Worm (Caenorhabditis elegans) whole organism, L4 larva: ENCODE measurements around the gene F13E6.1.
A peak's percentile ranks its signal among the peaks of the same experiment; 100 is the strongest.

ENCODE experiments used
- F10B5.3 ChIP-seq: sonication (generic microtip); optimal IDR thresholded peaks from 2 replicates; lab custom pipeline; 2016; ENCODE audit warnings: mild to moderate bottlenecking, missing genetic modification characterization, missing compliant biosample characterization
- F37D6.2 ChIP-seq: sonication (generic microtip); optimal IDR thresholded peaks from 2 replicates; lab custom pipeline; 2016; ENCODE audit warnings: mild to moderate bottlenecking, missing genetic modification characterization, missing compliant biosample characterization
- F44E2.7 ChIP-seq: fragments of 200-800 bp; sonication (Bioruptor generic); IDR thresholded peaks from 2 replicates; pipeline ENCODE4 v2.1.2; 2022; ENCODE audit warnings: missing genetic modification characterization, missing compliant biosample characterization
- F49E8.2 ChIP-seq: sonication (generic microtip); optimal IDR thresholded peaks from 2 replicates; lab custom pipeline; 2016; ENCODE audit warnings: missing compliant biosample characterization, mild to moderate bottlenecking, missing genetic modification characterization, borderline replicate concordance
- R02D3.7 ChIP-seq: fragments of 150-350 bp; sonication (generic microtip); optimal IDR thresholded peaks from 3 replicates; lab custom pipeline; 2014; ENCODE audit warnings: missing biosample characterization, missing genetic modification characterization
- T26A8.4 ChIP-seq: fragments of 200-800 bp; sonication (Bioruptor generic); IDR thresholded peaks from 2 replicates; pipeline ENCODE4 v1.3.6; 2022; ENCODE audit warnings: missing genetic modification characterization, missing compliant biosample characterization
- Y48G9A.11 ChIP-seq: fragments of 200-800 bp; sonication (Bioruptor generic); IDR thresholded peaks from 2 replicates; pipeline ENCODE4 v1.3.6; 2022; ENCODE audit warnings: missing genetic modification reagents, missing genetic modification characterization, missing compliant biosample characterization
- ZK337.2 ChIP-seq: fragments of 200-800 bp; sonication (Bioruptor generic); IDR thresholded peaks from 2 replicates; pipeline ENCODE4 v1.3.6; 2022; ENCODE audit warnings: missing genetic modification reagents, missing genetic modification characterization, missing compliant biosample characterization
- ZK546.5 ChIP-seq, 2 experiments: sonication (generic microtip); optimal IDR thresholded peaks; 2 replicates each; lab custom pipeline; 2017; ENCODE audit warnings: missing biosample characterization in 2 of 2, missing genetic modification characterization in 2 of 2
- aha-1 ChIP-seq: fragments of 150-350 bp; peaks from one replicate; lab custom pipeline; 2014; ENCODE audit warnings: missing biosample characterization, missing genetic modification characterization
- ama-1 ChIP-seq: fragments of 150-350 bp; optimal IDR thresholded peaks from 2 replicates; lab custom pipeline; 2014; ENCODE audit warnings: inconsistent platforms, mixed read lengths
- arid-1 ChIP-seq: fragments of 200-800 bp; sonication (Bioruptor generic); conservative IDR thresholded peaks from 2 replicates; pipeline ENCODE4 v1.3.6; 2022; ENCODE audit warnings: missing genetic modification reagents, missing genetic modification characterization, missing compliant biosample characterization
- attf-4 ChIP-seq: sonication (generic microtip); optimal IDR thresholded peaks from 3 replicates; lab custom pipeline; 2017; ENCODE audit warnings: missing biosample characterization, missing genetic modification characterization
- ceh-44 ChIP-seq: fragments of 200-800 bp; sonication (Bioruptor generic); IDR thresholded peaks from 2 replicates; pipeline ENCODE4 v1.3.6; 2022; ENCODE audit warnings: missing genetic modification reagents, missing genetic modification characterization, missing compliant biosample characterization
- daf-12 ChIP-seq: fragments of 150-350 bp; optimal IDR thresholded peaks from 2 replicates; lab custom pipeline; 2014; ENCODE audit warnings: missing biosample characterization, missing genetic modification reagents, missing genetic modification characterization
- daf-16 ChIP-seq, 3 experiments: sonication (generic microtip); optimal IDR thresholded peaks; 2 replicates each; lab custom pipeline; 2016 to 2017; ENCODE audit warnings: missing genetic modification characterization in 3 of 3, missing genetic modification reagents in 3 of 3, mild to moderate bottlenecking in 2 of 3, missing compliant biosample characterization in 2 of 3, missing biosample characterization in 1 of 3, moderate library complexity in 1 of 3
- dmd-6 ChIP-seq: fragments of 200-800 bp; sonication (Bioruptor generic); IDR thresholded peaks from 2 replicates; pipeline ENCODE4 v1.3.6; 2022; ENCODE audit warnings: missing genetic modification reagents, missing genetic modification characterization, missing compliant biosample characterization
- dmd-9 ChIP-seq: fragments of 200-800 bp; sonication (Bioruptor generic); IDR thresholded peaks from 2 replicates; pipeline ENCODE4 v1.3.6; 2022; ENCODE audit warnings: missing genetic modification reagents, missing genetic modification characterization, missing compliant biosample characterization
- dpl-1 ChIP-seq: fragments of 150-350 bp; optimal IDR thresholded peaks from 2 replicates; lab custom pipeline; 2014; ENCODE audit warnings: missing biosample characterization, missing genetic modification reagents, missing genetic modification characterization
- egl-27 ChIP-seq: sonication (generic microtip); optimal IDR thresholded peaks from 3 replicates; lab custom pipeline; 2017; ENCODE audit warnings: missing biosample characterization, missing genetic modification reagents, missing genetic modification characterization
- egl-43 ChIP-seq: fragments of 200-800 bp; sonication (Bioruptor generic); IDR thresholded peaks from 2 replicates; pipeline ENCODE4 v1.3.6; 2022; ENCODE audit warnings: missing genetic modification reagents, missing genetic modification characterization, missing compliant biosample characterization
- fkh-10 ChIP-seq: fragments of 150-350 bp; optimal IDR thresholded peaks from 2 replicates; lab custom pipeline; 2014; ENCODE audit warnings: missing biosample characterization, missing genetic modification reagents, missing genetic modification characterization
- fos-1 ChIP-seq: fragments of 150-350 bp; optimal IDR thresholded peaks from 2 replicates; lab custom pipeline; 2014; ENCODE audit warnings: missing biosample characterization, missing genetic modification characterization
- hlh-11 ChIP-seq: fragments of 200-800 bp; sonication (Bioruptor generic); optimal IDR thresholded peaks from 2 replicates; lab custom pipeline; 2018; ENCODE audit warnings: mild to moderate bottlenecking, missing genetic modification characterization, missing compliant biosample characterization
- lin-15B ChIP-seq: fragments of 150-350 bp; sonication (generic microtip); optimal IDR thresholded peaks from 3 replicates; lab custom pipeline; 2014; ENCODE audit warnings: missing biosample characterization, missing genetic modification characterization
- lin-29 ChIP-seq: fragments of 200-800 bp; sonication (Bioruptor generic); IDR thresholded peaks from 2 replicates; pipeline ENCODE4 v1.3.6; 2022; ENCODE audit warnings: missing genetic modification reagents, missing genetic modification characterization, missing compliant biosample characterization
- lin-39 ChIP-seq: fragments of 150-350 bp; optimal IDR thresholded peaks from 2 replicates; lab custom pipeline; 2014; ENCODE audit warnings: missing biosample characterization, missing genetic modification reagents, missing genetic modification characterization
- lir-3 ChIP-seq: sonication (generic microtip); optimal IDR thresholded peaks from 2 replicates; lab custom pipeline; 2016; ENCODE audit warnings: mild to moderate bottlenecking, missing genetic modification characterization, missing compliant biosample characterization
- madf-9 ChIP-seq: fragments of 200-800 bp; sonication (Bioruptor generic); conservative IDR thresholded peaks from 2 replicates; pipeline ENCODE4 v1.3.6; 2022; ENCODE audit warnings: missing genetic modification reagents, missing genetic modification characterization, missing compliant biosample characterization
- mdl-1 ChIP-seq, 2 experiments: fragments of 150-350 bp in 1 of 2; sonication (generic microtip) in 1 of 2; optimal IDR thresholded peaks; 2 replicates each; lab custom pipeline; 2014 to 2017; ENCODE audit warnings: missing biosample characterization in 2 of 2, missing genetic modification characterization in 2 of 2
- mes-2 ChIP-seq: sonication (generic microtip); optimal IDR thresholded peaks from 2 replicates; lab custom pipeline; 2016; ENCODE audit warnings: missing genotype, mild to moderate bottlenecking, missing genetic modification characterization, missing compliant biosample characterization; ENCODE audit not compliant: poor library complexity, severe bottlenecking
- mxl-2 ChIP-seq: fragments of 200-800 bp; sonication (Bioruptor generic); conservative IDR thresholded peaks from 2 replicates; pipeline ENCODE4 v1.3.6; 2022; ENCODE audit warnings: missing genetic modification reagents, missing genetic modification characterization, missing compliant biosample characterization
- nhr-10 ChIP-seq: fragments of 150-350 bp; optimal IDR thresholded peaks from 2 replicates; lab custom pipeline; 2014; ENCODE audit warnings: missing biosample characterization, missing genetic modification characterization
- nhr-102 ChIP-seq: sonication (generic microtip); optimal IDR thresholded peaks from 2 replicates; lab custom pipeline; 2016; ENCODE audit warnings: mild to moderate bottlenecking, missing genetic modification characterization, moderate library complexity, missing compliant biosample characterization
- nhr-11 ChIP-seq: fragments of 150-350 bp; optimal IDR thresholded peaks from 2 replicates; lab custom pipeline; 2014; ENCODE audit warnings: missing biosample characterization, missing genetic modification characterization
- nhr-111 ChIP-seq: fragments of 200-800 bp; sonication (Bioruptor generic); optimal IDR thresholded peaks from 2 replicates; lab custom pipeline; 2018; ENCODE audit warnings: mild to moderate bottlenecking, missing genetic modification characterization, missing compliant biosample characterization
- nhr-28 ChIP-seq: fragments of 150-350 bp; optimal IDR thresholded peaks from 2 replicates; lab custom pipeline; 2014; ENCODE audit warnings: missing biosample characterization, missing genetic modification characterization
- nhr-41 ChIP-seq: fragments of 200-800 bp; sonication (Bioruptor generic); IDR thresholded peaks from 2 replicates; pipeline ENCODE4 v1.3.6; 2022; ENCODE audit warnings: missing genetic modification reagents, missing genetic modification characterization, missing compliant biosample characterization
- nhr-42 ChIP-seq: fragments of 200-800 bp; sonication (Bioruptor generic); IDR thresholded peaks from 2 replicates; pipeline ENCODE4 v1.3.6; 2022; ENCODE audit warnings: missing genetic modification characterization, missing compliant biosample characterization
- nhr-76 ChIP-seq: fragments of 150-350 bp; optimal IDR thresholded peaks from 2 replicates; lab custom pipeline; 2014; ENCODE audit warnings: missing biosample characterization, missing genetic modification characterization
- php-3 ChIP-seq: fragments of 200-800 bp; sonication (Bioruptor generic); IDR thresholded peaks from 2 replicates; pipeline ENCODE4 v1.3.6; 2022; ENCODE audit warnings: missing genetic modification reagents, missing genetic modification characterization, missing compliant biosample characterization
- rbr-2 ChIP-seq: sonication (generic microtip); optimal IDR thresholded peaks from 2 replicates; lab custom pipeline; 2016; ENCODE audit warnings: missing genotype, missing genetic modification characterization, missing compliant biosample characterization
- skn-1 ChIP-seq: fragments of 150-350 bp; optimal IDR thresholded peaks from 2 replicates; lab custom pipeline; 2014; ENCODE audit warnings: missing biosample characterization, missing genetic modification characterization
- snpc-1.2 ChIP-seq: fragments of 200-800 bp; sonication (Bioruptor generic); IDR thresholded peaks from 2 replicates; pipeline ENCODE4 v1.3.6; 2022; ENCODE audit warnings: missing genetic modification reagents, missing genetic modification characterization, missing compliant biosample characterization
- spr-3 ChIP-seq: fragments of 200-800 bp; sonication (Bioruptor generic); optimal IDR thresholded peaks from 2 replicates; lab custom pipeline; 2018; ENCODE audit warnings: mild to moderate bottlenecking, missing genetic modification characterization, missing compliant biosample characterization
- tag-97 ChIP-seq: fragments of 200-800 bp; sonication (Bioruptor generic); IDR thresholded peaks from 2 replicates; pipeline ENCODE4 v1.3.6; 2022; ENCODE audit warnings: missing genetic modification characterization, missing compliant biosample characterization
- unc-39 ChIP-seq: sonication (generic microtip); optimal IDR thresholded peaks from 2 replicates; lab custom pipeline; 2017; ENCODE audit warnings: missing biosample characterization, missing genetic modification characterization
- unc-62 ChIP-seq, 3 experiments: fragments of 150-350 bp in 1 of 3; sonication (generic microtip); optimal IDR thresholded peaks in 2 of 3; peaks in 1 of 3; 1 replicate in 1 of 3; 2 replicates in 2 of 3; lab custom pipeline; 2014 to 2017; ENCODE audit warnings: missing biosample characterization in 3 of 3, missing genetic modification characterization in 3 of 3, missing genetic modification reagents in 3 of 3, missing genotype in 1 of 3
- vab-7 ChIP-seq: fragments of 200-800 bp; sonication (Bioruptor generic); IDR thresholded peaks from 2 replicates; pipeline ENCODE4 v1.3.6; 2022; ENCODE audit warnings: missing genetic modification reagents, missing genetic modification characterization, missing compliant biosample characterization
- zfp-2 ChIP-seq: sonication (generic microtip); optimal IDR thresholded peaks from 2 replicates; lab custom pipeline; 2016; ENCODE audit warnings: mild to moderate bottlenecking, missing genetic modification characterization, missing compliant biosample characterization
- zip-11 ChIP-seq: fragments of 200-800 bp; sonication (Bioruptor generic); IDR thresholded peaks from 2 replicates; pipeline ENCODE4 v1.3.6; 2022; ENCODE audit warnings: missing genetic modification characterization, missing compliant biosample characterization

Gene F13E6.1

ce11 chrX:10666871-10667270 lies 10.0 kb downstream of the F13E6.1 start (continued):
- TF ChIP-seq nhr-41 (GFP tag; lab: Robert Waterston, UW): peak; percentile 68; the same call in 1 of the 2 replicates
- no peak for TF ChIP-seq lin-29 (GFP tag; lab: Robert Waterston, UW)
- TF ChIP-seq nhr-11 (tag; lab: Kevin White, UChicago): no peak
- TF ChIP-seq skn-1: no peak
- TF ChIP-seq nhr-76: no peak
- TF ChIP-seq nhr-111 (GFP tag; lab: Kevin White, UChicago): no peak
- TF ChIP-seq R02D3.7 (tag; lab: Kevin White, UChicago): no peak
- TF ChIP-seq fkh-10 (GFP tag; lab: Kevin White, UChicago): no peak
- TF ChIP-seq nhr-10: no peak
- TF ChIP-seq arid-1 (GFP tag; lab: Robert Waterston, UW): peak; percentile 64
- no peak for TF ChIP-seq fos-1 (tag; lab: Kevin White, UChicago)
- TF ChIP-seq F44E2.7 (GFP tag; lab: Robert Waterston, UW): no peak
- 0 out of 2 replicates have a peak, but pooled peaks have one; percentile 46 for TF ChIP-seq zip-11 (GFP tag; lab: Robert Waterston, UW)
- no peak for TF ChIP-seq lir-3
- no peak for TF ChIP-seq egl-27 (tag; lab: Kevin White, UChicago)
- TF ChIP-seq F37D6.2 (tag; lab: Kevin White, UChicago): no peak
- TF ChIP-seq daf-16 (GFP tag; optimal IDR thresholded peaks at IDR 0.05; lab: Kevin White, UChicago): peak in 1 of 2 experiments; percentile 13
- TF ChIP-seq daf-16 (tag; optimal IDR thresholded peaks at IDR 0.05; lab: Kevin White, UChicago): peak; percentile 58
- no peak for TF ChIP-seq T26A8.4 (GFP tag; lab: Robert Waterston, UW)
- TF ChIP-seq dmd-9 (GFP tag; lab: Robert Waterston, UW): peak; percentile 15; the same call in 1 of the 2 replicates
- no peak for TF ChIP-seq rbr-2 (tag; lab: Kevin White, UChicago)
- peak; percentile 75 for TF ChIP-seq egl-43 (GFP tag; lab: Robert Waterston, UW)
- no peak for TF ChIP-seq attf-4
- no peak for TF ChIP-seq nhr-42 (GFP tag; lab: Robert Waterston, UW)
- no peak for TF ChIP-seq mxl-2 (GFP tag; lab: Robert Waterston, UW)
- TF ChIP-seq unc-62 (GFP tag; optimal IDR thresholded peaks at IDR 0.05 in 1 of 2; lab: Kevin White, UChicago): no peak
- no peak for TF ChIP-seq unc-62 (tag; optimal IDR thresholded peaks at IDR 0.05; lab: Kevin White, UChicago)
- TF ChIP-seq ama-1: no peak
- TF ChIP-seq aha-1 (tag; lab: Kevin White, UChicago): peak; percentile 26
- peak; percentile 59; the same call in 1 of the 2 replicates for TF ChIP-seq php-3
- TF ChIP-seq vab-7: peak; percentile 75
- peak; percentile 86 for TF ChIP-seq snpc-1.2
- TF ChIP-seq ceh-44: 0 out of 2 replicates have a peak, but pooled peaks have one; percentile 38
- TF ChIP-seq lin-39 (tag; lab: Kevin White, UChicago): no peak
- TF ChIP-seq unc-39: no peak
- TF ChIP-seq dpl-1 (GFP tag; lab: Kevin White, UChicago): no peak
- no peak for TF ChIP-seq daf-12 (tag; lab: Kevin White, UChicago)
- peak; percentile 63 for TF ChIP-seq Y48G9A.11 (GFP tag; lab: Robert Waterston, UW)
- TF ChIP-seq F49E8.2 (tag; lab: Kevin White, UChicago): no peak
- TF ChIP-seq zfp-2 (tag; lab: Kevin White, UChicago): no peak
- TF ChIP-seq nhr-28 (tag; lab: Kevin White, UChicago): no peak
- no peak for TF ChIP-seq lin-15B (tag; lab: Kevin White, UChicago)
- no peak for TF ChIP-seq spr-3 (GFP tag; lab: Kevin White, UChicago)
- no peak for TF ChIP-seq nhr-102 (tag; lab: Kevin White, UChicago)
- peak; percentile 66 for TF ChIP-seq dmd-6 (GFP tag; lab: Robert Waterston, UW)
- TF ChIP-seq madf-9 (GFP tag; lab: Robert Waterston, UW): peak; percentile 54
- no peak for TF ChIP-seq F10B5.3 (tag; lab: Kevin White, UChicago)
- peak; percentile 55 for TF ChIP-seq mes-2 (tag; lab: Kevin White, UChicago)
- TF ChIP-seq tag-97 (GFP tag; lab: Robert Waterston, UW): no peak
- peak; percentile 21 for TF ChIP-seq hlh-11
- TF ChIP-seq ZK337.2 (GFP tag; lab: Robert Waterston, UW): peak; percentile 58; the same call in 1 of the 2 replicates
- TF ChIP-seq mdl-1 (tag; optimal IDR thresholded peaks at IDR 0.05; lab: Kevin White, UChicago): peak in 1 of 2 experiments; percentile 35
- no peak for TF ChIP-seq ZK546.5 (tag; optimal IDR thresholded peaks at IDR 0.05; lab: Kevin White, UChicago)
